Fruit fly (Drosophila melanogaster) whole organism, embryonic: Measurements from ENCODE around the gene CG14915.

Source experiments
- Antp ChIP-seq: fragments of 200-800 bp; sonication (Bioruptor generic); optimal IDR thresholded peaks from 3 replicates; lab custom pipeline; 2016; ENCODE audit warnings: missing biosample characterization, missing genetic modification characterization
- BEAF-32 ChIP-seq: fragments of 200-800 bp; sonication (Bioruptor generic); optimal IDR thresholded peaks from 3 replicates; lab custom pipeline; 2017; ENCODE audit warnings: missing biosample characterization, missing genetic modification characterization, mild to moderate bottlenecking, moderate library complexity, missing genetic modification reagents
- Bteb2 ChIP-seq: fragments of 200-800 bp; sonication (Bioruptor generic); optimal IDR thresholded peaks from 2 replicates; lab custom pipeline; 2016; ENCODE audit warnings: missing biosample characterization, missing genetic modification characterization
- CG10267 ChIP-seq: fragments of 200-800 bp; sonication (Bioruptor generic); optimal IDR thresholded peaks from 2 replicates; lab custom pipeline; 2018; ENCODE audit warnings: missing biosample characterization, mild to moderate bottlenecking, missing genetic modification characterization, moderate library complexity
- CG10431 ChIP-seq: fragments of 200-800 bp; sonication (Bioruptor generic); optimal IDR thresholded peaks from 3 replicates; lab custom pipeline; 2018; ENCODE audit warnings: missing biosample characterization, mild to moderate bottlenecking, missing genetic modification characterization
- CG11085 ChIP-seq: fragments of 200-800 bp; sonication (Bioruptor generic); IDR thresholded peaks from 2 replicates; pipeline ENCODE4 v1.3.6; 2022; ENCODE audit warnings: missing biosample characterization, missing genetic modification characterization
- CG12942 ChIP-seq: fragments of 200-800 bp; sonication (Bioruptor generic); optimal IDR thresholded peaks from 3 replicates; lab custom pipeline; 2016; ENCODE audit warnings: missing biosample characterization, missing genetic modification characterization
- CG13287 ChIP-seq: fragments of 200-800 bp; sonication (Bioruptor generic); IDR thresholded peaks from 2 replicates; pipeline ENCODE4 v1.3.6; 2022; ENCODE audit warnings: missing biosample characterization, missing genetic modification characterization; ENCODE audit not compliant: partially characterized antibody
- CG13296 ChIP-seq: fragments of 200-800 bp; sonication (Bioruptor generic); optimal IDR thresholded peaks from 3 replicates; lab custom pipeline; 2018; ENCODE audit warnings: missing biosample characterization, mild to moderate bottlenecking, missing genetic modification characterization
- CG13894 ChIP-seq: fragments of 200-800 bp; sonication (Bioruptor generic); optimal IDR thresholded peaks from 3 replicates; lab custom pipeline; 2018; ENCODE audit warnings: missing biosample characterization, mild to moderate bottlenecking, missing genetic modification characterization, moderate library complexity
- CG14965 ChIP-seq: fragments of 200-800 bp; sonication (Bioruptor generic); optimal IDR thresholded peaks from 2 replicates; lab custom pipeline; 2016; ENCODE audit warnings: missing biosample characterization, missing genetic modification characterization, borderline replicate concordance
- CG16863 ChIP-seq: fragments of 200-800 bp; sonication (Bioruptor generic); optimal IDR thresholded peaks from 3 replicates; lab custom pipeline; 2016; ENCODE audit warnings: missing biosample characterization, missing genetic modification characterization
- CG18476 ChIP-seq: fragments of 200-800 bp; sonication (Bioruptor generic); optimal IDR thresholded peaks from 2 replicates; lab custom pipeline; 2016; ENCODE audit warnings: missing biosample characterization, mild to moderate bottlenecking, missing genetic modification characterization
- CG33557 ChIP-seq: fragments of 200-800 bp; sonication (Bioruptor generic); optimal IDR thresholded peaks from 2 replicates; lab custom pipeline; 2019; ENCODE audit warnings: missing biosample characterization, mild to moderate bottlenecking, missing genetic modification characterization, moderate library complexity
- CG3995 ChIP-seq: fragments of 200-800 bp; sonication (Bioruptor generic); optimal IDR thresholded peaks from 3 replicates; lab custom pipeline; 2016; ENCODE audit warnings: missing biosample characterization, missing genetic modification characterization
- CG6683 ChIP-seq: fragments of 200-800 bp; sonication (Bioruptor generic); optimal IDR thresholded peaks from 2 replicates; lab custom pipeline; 2017; ENCODE audit warnings: missing biosample characterization, mild to moderate bottlenecking, missing genetic modification characterization, missing genetic modification reagents
- CG6854 ChIP-seq: fragments of 200-800 bp; sonication (Bioruptor generic); optimal IDR thresholded peaks from 3 replicates; lab custom pipeline; 2017; ENCODE audit warnings: missing biosample characterization, mild to moderate bottlenecking, missing genetic modification characterization
- CG8944 ChIP-seq: fragments of 200-800 bp; sonication (Bioruptor generic); optimal IDR thresholded peaks from 3 replicates; lab custom pipeline; 2016; ENCODE audit warnings: missing biosample characterization, missing genetic modification characterization
- CG9437 ChIP-seq: fragments of 200-800 bp; sonication (Bioruptor generic); optimal IDR thresholded peaks from 2 replicates; lab custom pipeline; 2018; ENCODE audit warnings: missing biosample characterization, mild to moderate bottlenecking, missing genetic modification characterization
- CG9727 ChIP-seq: fragments of 200-800 bp; sonication (Bioruptor generic); optimal IDR thresholded peaks from 3 replicates; lab custom pipeline; 2017; ENCODE audit warnings: missing biosample characterization, mild to moderate bottlenecking, missing genetic modification characterization
- Gsc ChIP-seq: fragments of 200-800 bp; sonication (Bioruptor generic); IDR thresholded peaks from 2 replicates; pipeline ENCODE4 v1.3.6; 2022; ENCODE audit warnings: missing biosample characterization, missing genetic modification characterization
- H2.0 ChIP-seq: fragments of 200-800 bp; sonication (Bioruptor generic); IDR thresholded peaks from 2 replicates; pipeline ENCODE4 v1.3.6; 2022; ENCODE audit warnings: missing biosample characterization, missing genetic modification characterization
- Med ChIP-seq: fragments of 200-800 bp; sonication (Bioruptor generic); peaks from one replicate; lab custom pipeline; 2016; ENCODE audit warnings: missing biosample characterization, missing genetic modification characterization, mild to moderate bottlenecking, inconsistent platforms, moderate library complexity
- NC2β ChIP-seq: fragments of 200-800 bp; sonication (Bioruptor generic); optimal IDR thresholded peaks from 2 replicates; lab custom pipeline; 2016; ENCODE audit warnings: missing biosample characterization, missing genetic modification characterization
- Ravus ChIP-seq: fragments of 200-800 bp; sonication (Bioruptor generic); IDR thresholded peaks from 2 replicates; pipeline ENCODE4 v1.3.6; 2022; ENCODE audit warnings: missing biosample characterization, missing genetic modification characterization
- Side ChIP-seq: fragments of 200-800 bp; sonication (Bioruptor generic); optimal IDR thresholded peaks from 2 replicates; lab custom pipeline; 2016; ENCODE audit warnings: missing biosample characterization, missing genetic modification characterization
- Sin3A ChIP-seq: fragments of >200 bp; optimal IDR thresholded peaks from 2 replicates; lab custom pipeline; 2018
- Taf1 ChIP-seq: fragments of 200-800 bp; sonication (Bioruptor generic); IDR thresholded peaks from 2 replicates; pipeline ENCODE4 v1.3.6; 2022; ENCODE audit warnings: missing biosample characterization, missing genetic modification characterization
- al ChIP-seq: fragments of 200-800 bp; sonication (Bioruptor generic); IDR thresholded peaks from 2 replicates; pipeline ENCODE4 v1.3.6; 2022; ENCODE audit warnings: missing biosample characterization, missing genetic modification characterization
- amos ChIP-seq: fragments of 200-800 bp; sonication (Bioruptor generic); IDR thresholded peaks from 2 replicates; pipeline ENCODE4 v1.3.6; 2022; ENCODE audit warnings: missing biosample characterization, missing genetic modification characterization; ENCODE audit not compliant: partially characterized antibody
- aop ChIP-seq: fragments of 200-800 bp; sonication (Bioruptor generic); IDR thresholded peaks from 2 replicates; pipeline ENCODE4 v1.3.6; 2022; ENCODE audit warnings: missing biosample characterization, missing genetic modification characterization
- corto ChIP-seq: fragments of 200-800 bp; sonication (Bioruptor generic); optimal IDR thresholded peaks from 2 replicates; lab custom pipeline; 2016; ENCODE audit warnings: missing biosample characterization, mild to moderate bottlenecking, missing genetic modification characterization, moderate library complexity
- dmrt11E ChIP-seq: fragments of 200-800 bp; sonication (Bioruptor generic); optimal IDR thresholded peaks from 3 replicates; lab custom pipeline; 2018; ENCODE audit warnings: missing biosample characterization, mild to moderate bottlenecking, missing genetic modification characterization, moderate library complexity
- dysf ChIP-seq: fragments of 200-800 bp; sonication (Bioruptor generic); IDR thresholded peaks from 3 replicates; pipeline ENCODE4 v1.3.6; 2022; ENCODE audit warnings: missing biosample characterization, missing genetic modification characterization
- fd102C ChIP-seq: fragments of 200-800 bp; sonication (Bioruptor generic); optimal IDR thresholded peaks from 2 replicates; lab custom pipeline; 2018; ENCODE audit warnings: missing biosample characterization, mild to moderate bottlenecking, missing genetic modification characterization, moderate library complexity
- gro ChIP-seq: fragments of 200-800 bp; sonication (Bioruptor generic); optimal IDR thresholded peaks from 2 replicates; lab custom pipeline; 2016; ENCODE audit warnings: missing biosample characterization, missing genetic modification characterization
- h ChIP-seq: fragments of >200 bp; optimal IDR thresholded peaks from 2 replicates; lab custom pipeline; 2017
- knrl ChIP-seq: fragments of 200-800 bp; sonication (Bioruptor generic); IDR thresholded peaks from 3 replicates; pipeline ENCODE4 v1.3.6; 2022; ENCODE audit warnings: missing biosample characterization, missing genetic modification characterization; ENCODE audit not compliant: partially characterized antibody
- luna ChIP-seq: fragments of 200-800 bp; sonication (Bioruptor generic); optimal IDR thresholded peaks from 2 replicates; lab custom pipeline; 2016; ENCODE audit warnings: missing biosample characterization, missing genetic modification characterization
- mam ChIP-seq: fragments of 200-800 bp; sonication (Bioruptor generic); optimal IDR thresholded peaks from 3 replicates; lab custom pipeline; 2016; ENCODE audit warnings: missing biosample characterization, missing genetic modification characterization
- nerfin-1 ChIP-seq: fragments of 200-800 bp; sonication (Bioruptor generic); optimal IDR thresholded peaks from 3 replicates; lab custom pipeline; 2019; ENCODE audit warnings: missing biosample characterization, mild to moderate bottlenecking, missing genetic modification characterization, moderate library complexity
- onecut ChIP-seq: fragments of 200-800 bp; sonication (Bioruptor generic); IDR thresholded peaks from 2 replicates; pipeline ENCODE4 v1.3.6; 2022; ENCODE audit warnings: missing biosample characterization, missing genetic modification characterization
- pfk ChIP-seq: fragments of 200-800 bp; sonication (Bioruptor generic); optimal IDR thresholded peaks from 2 replicates; lab custom pipeline; 2018; ENCODE audit warnings: missing biosample characterization, mild to moderate bottlenecking, missing genetic modification characterization, moderate library complexity
- repo ChIP-seq: fragments of 200-800 bp; sonication (Bioruptor generic); optimal IDR thresholded peaks from 2 replicates; lab custom pipeline; 2016; ENCODE audit warnings: missing biosample characterization, missing genetic modification characterization
- sd ChIP-seq: fragments of 200-800 bp; sonication (Bioruptor generic); optimal IDR thresholded peaks from 3 replicates; lab custom pipeline; 2018; ENCODE audit warnings: missing biosample characterization, mild to moderate bottlenecking, missing genetic modification characterization, moderate library complexity
- so ChIP-seq: fragments of 200-800 bp; sonication (Bioruptor generic); IDR thresholded peaks from 3 replicates; pipeline ENCODE4 v1.3.6; 2022; ENCODE audit warnings: missing biosample characterization, missing genetic modification characterization
- ssp ChIP-seq: fragments of 200-800 bp; sonication (Bioruptor generic); IDR thresholded peaks from 2 replicates; pipeline ENCODE4 v1.3.6; 2022; ENCODE audit warnings: missing biosample characterization, missing genetic modification characterization
- ttk ChIP-seq: fragments of 200-800 bp; sonication (Bioruptor generic); IDR thresholded peaks from 2 replicates; pipeline ENCODE4 v2.1.2; 2022; ENCODE audit warnings: missing biosample characterization, missing genetic modification characterization
- vvl ChIP-seq: fragments of 200-800 bp; sonication (Bioruptor generic); IDR thresholded peaks from 2 replicates; pipeline ENCODE4 v1.3.6; 2022; ENCODE audit warnings: missing biosample characterization, missing genetic modification characterization
- zen2 ChIP-seq: fragments of 200-800 bp; sonication (Bioruptor generic); IDR thresholded peaks from 3 replicates; pipeline ENCODE4 v1.3.6; 2022; ENCODE audit warnings: missing biosample characterization, missing genetic modification characterization; ENCODE audit not compliant: partially characterized antibody

Gene CG14915

DNA sequence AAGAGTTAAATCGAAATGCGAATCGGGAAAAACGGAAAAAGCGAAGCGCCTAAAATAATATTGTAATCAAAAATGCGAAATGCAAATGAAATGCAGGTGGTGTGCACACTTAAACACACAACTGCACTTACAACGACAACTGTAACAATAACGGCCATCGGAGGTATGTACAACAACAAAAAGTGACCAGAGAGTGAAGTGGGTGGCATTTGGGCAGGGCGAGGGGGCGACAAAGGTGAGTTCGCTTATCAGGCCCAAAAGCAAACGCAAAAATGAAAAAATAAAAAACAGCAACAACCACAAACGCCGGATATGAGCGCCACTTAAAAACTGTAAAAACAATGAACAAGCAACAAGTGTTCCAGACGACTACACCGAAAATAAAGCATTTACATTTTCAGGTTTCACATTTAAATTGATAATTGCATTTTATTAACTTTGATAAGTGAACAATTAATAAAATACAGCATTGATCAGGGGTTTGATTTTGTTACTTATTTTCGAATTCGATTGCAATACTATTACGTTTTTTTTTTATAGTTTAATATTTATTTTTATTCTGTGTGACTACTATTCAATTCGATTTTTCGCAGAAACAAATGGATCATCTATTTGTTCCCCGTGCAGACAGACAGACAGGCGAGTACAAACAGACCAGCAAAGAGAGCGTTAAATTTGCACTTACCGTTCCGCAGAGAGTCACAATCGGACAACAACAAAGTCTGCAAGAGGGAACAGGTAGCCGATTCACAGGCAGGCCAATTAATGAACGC is 5.5 kb upstream of the CG14915 start (continued):
- no peak for TF ChIP-seq pfk (GFP tag; lab: Kevin White, UChicago)
- no peak for TF ChIP-seq onecut (GFP tag; lab: Robert Waterston, UW)
- TF ChIP-seq CG8944, result no peak
- no peak for TF ChIP-seq CG18476 (GFP tag; lab: Kevin White, UChicago)
- TF ChIP-seq corto, result peak; percentile 10
- peak; percentile 24; the same call in 1 of the 2 replicates for TF ChIP-seq Taf1 (GFP tag; lab: Robert Waterston, UW)
- TF ChIP-seq NC2β (GFP tag; lab: Kevin White, UChicago), result no peak
- peak; percentile 66; the same call in 2 of the 3 replicates for TF ChIP-seq dysf (GFP tag; lab: Robert Waterston, UW)
- no peak for TF ChIP-seq Bteb2 (GFP tag; lab: Kevin White, UChicago)
- TF ChIP-seq CG13287 (GFP tag; lab: Robert Waterston, UW), result no peak
- TF ChIP-seq Ravus, result no peak; the same call in 1 of the 2 replicates
- TF ChIP-seq aop (GFP tag; lab: Robert Waterston, UW), result no peak
- no peak for TF ChIP-seq fd102C (GFP tag; lab: Kevin White, UChicago)
- TF ChIP-seq CG33557 (GFP tag; lab: Kevin White, UChicago), result no peak
- no peak for TF ChIP-seq knrl (GFP tag; lab: Robert Waterston, UW)
- TF ChIP-seq ssp (GFP tag; lab: Robert Waterston, UW), result 0 out of 2 replicates have a peak, but pooled peaks have one; percentile 28
- no peak for TF ChIP-seq ttk
- TF ChIP-seq al (GFP tag; lab: Robert Waterston, UW), result peak; percentile 17; the same call in 1 of the 2 replicates
- TF ChIP-seq CG10267 (tag; lab: Kevin White, UChicago), result peak; percentile 1
- 0 out of 2 replicates have a peak, but pooled peaks have one; percentile 4 for TF ChIP-seq H2.0 (GFP tag; lab: Robert Waterston, UW)
- no peak for TF ChIP-seq CG12942
- TF ChIP-seq Side, result no peak
- TF ChIP-seq vvl (GFP tag; lab: Robert Waterston, UW), result no peak; the same call in 1 of the 2 replicates
- peak; percentile 45 for TF ChIP-seq Med (GFP tag; lab: Kevin White, UChicago)
- no peak for TF ChIP-seq Sin3A (lab: Kevin White, UChicago)
- no peak for TF ChIP-seq repo (GFP tag; lab: Kevin White, UChicago)
- TF ChIP-seq CG3995 (GFP tag; lab: Kevin White, UChicago), result peak; percentile 2
- TF ChIP-seq CG9437 (GFP tag; lab: Kevin White, UChicago), result no peak
- no peak for TF ChIP-seq CG6854 (GFP tag; lab: Kevin White, UChicago)
- TF ChIP-seq nerfin-1 (tag; lab: Kevin White, UChicago), result no peak
- no peak for TF ChIP-seq CG14965 (GFP tag; lab: Kevin White, UChicago)
- no peak for TF ChIP-seq Antp (GFP tag; lab: Kevin White, UChicago)
- peak; percentile 19 for TF ChIP-seq sd (tag; lab: Kevin White, UChicago)
- TF ChIP-seq luna, result no peak
- no peak for TF ChIP-seq CG11085 (GFP tag; lab: Robert Waterston, UW)
- TF ChIP-seq BEAF-32 (GFP tag; lab: Kevin White, UChicago), result no peak
- TF ChIP-seq dmrt11E, result no peak
- TF ChIP-seq h (lab: Kevin White, UChicago), result no peak
- peak; percentile 3 for TF ChIP-seq CG13894 (tag; lab: Kevin White, UChicago)
- peak; percentile 11 for TF ChIP-seq CG13296 (GFP tag; lab: Kevin White, UChicago)
- TF ChIP-seq CG16863, result no peak
- no peak for TF ChIP-seq zen2
- no peak for TF ChIP-seq Gsc (GFP tag; lab: Robert Waterston, UW)
- TF ChIP-seq CG9727 (GFP tag; lab: Kevin White, UChicago), result peak; percentile 12
- no peak for TF ChIP-seq gro
- peak; percentile 8 for TF ChIP-seq mam
- TF ChIP-seq amos (GFP tag; lab: Robert Waterston, UW), result no peak
- TF ChIP-seq CG6683 (GFP tag; lab: Kevin White, UChicago), result no peak
- TF ChIP-seq so (GFP tag; lab: Robert Waterston, UW), result no peak
- TF ChIP-seq CG10431, result no peak
